Worm (Caenorhabditis elegans) whole organism, young adult: Measurements from ENCODE around the gene F38B7.17.

ENCODE experiments used
- B0035.1 ChIP-seq: sonication (generic microtip); optimal IDR thresholded peaks from 2 replicates; lab custom pipeline; 2016; ENCODE audit warnings: missing genetic modification characterization, mild to moderate bottlenecking, missing compliant biosample characterization, missing genotype, missing genetic modification reagents
- B0336.3 ChIP-seq: fragments of 200-800 bp; sonication (Bioruptor generic); IDR thresholded peaks from 2 replicates; pipeline ENCODE4 v1.3.6; 2022; ENCODE audit warnings: missing genetic modification characterization, missing compliant biosample characterization
- F10E7.11 ChIP-seq: sonication (generic microtip); optimal IDR thresholded peaks from 2 replicates; lab custom pipeline; 2017; ENCODE audit warnings: mild to moderate bottlenecking, missing genetic modification characterization, moderate library complexity, missing compliant biosample characterization
- F33H1.4 ChIP-seq: fragments of 200-800 bp; sonication (Bioruptor generic); IDR thresholded peaks from 2 replicates; pipeline ENCODE4 v1.3.6; 2022; ENCODE audit warnings: missing genetic modification reagents, missing genetic modification characterization, missing compliant biosample characterization
- F37B4.10 ChIP-seq: fragments of 200-800 bp; sonication (Bioruptor generic); IDR thresholded peaks from 2 replicates; pipeline ENCODE4 v1.3.6; 2022; ENCODE audit warnings: missing genetic modification characterization, missing compliant biosample characterization
- F55B11.4 ChIP-seq: sonication (generic microtip); optimal IDR thresholded peaks from 2 replicates; lab custom pipeline; 2016; ENCODE audit warnings: missing compliant biosample characterization, missing genetic modification characterization, borderline replicate concordance; ENCODE audit not compliant: insufficient read depth
- K11D2.4 ChIP-seq: fragments of 200-800 bp; sonication (Bioruptor generic); IDR thresholded peaks from 2 replicates; pipeline ENCODE4 v1.3.6; 2022; ENCODE audit warnings: missing genetic modification reagents, missing genetic modification characterization, missing compliant biosample characterization
- T07F8.4 ChIP-seq: sonication (generic microtip); optimal IDR thresholded peaks from 2 replicates; lab custom pipeline; 2016; ENCODE audit warnings: mild to moderate bottlenecking, missing genetic modification characterization, moderate library complexity, missing compliant biosample characterization
- Y53G8AR.9 ChIP-seq: fragments of 200-800 bp; sonication (Bioruptor generic); conservative IDR thresholded peaks from 2 replicates; pipeline ENCODE4 v1.3.6; 2022; ENCODE audit warnings: missing genetic modification reagents, missing genetic modification characterization, missing compliant biosample characterization
- Y95B8A.8 ChIP-seq: fragments of 200-800 bp; sonication (Bioruptor generic); IDR thresholded peaks from 2 replicates; pipeline ENCODE4 v1.3.6; 2022; ENCODE audit warnings: missing genetic modification reagents, missing genetic modification characterization, missing compliant biosample characterization
- ZK185.1 ChIP-seq: sonication (generic microtip); optimal IDR thresholded peaks from 2 replicates; lab custom pipeline; 2016; ENCODE audit warnings: mild to moderate bottlenecking, missing genetic modification characterization, missing compliant biosample characterization; ENCODE audit not compliant: poor library complexity, severe bottlenecking
- akir-1 ChIP-seq: fragments of 200-800 bp; sonication (Bioruptor generic); optimal IDR thresholded peaks from 2 replicates; lab custom pipeline; 2018; ENCODE audit warnings: mild to moderate bottlenecking, missing genetic modification characterization, moderate library complexity, missing compliant biosample characterization
- aptf-3 ChIP-seq: fragments of 200-800 bp; sonication (Bioruptor generic); IDR thresholded peaks from 2 replicates; pipeline ENCODE4 v1.3.6; 2022; ENCODE audit warnings: missing genetic modification characterization, missing compliant biosample characterization
- attf-3 ChIP-seq: fragments of 200-800 bp; sonication (Bioruptor generic); conservative IDR thresholded peaks from 2 replicates; pipeline ENCODE4 v1.3.6; 2022; ENCODE audit warnings: missing genetic modification reagents, missing genetic modification characterization, missing compliant biosample characterization
- attf-6 ChIP-seq: fragments of 200-800 bp; sonication (Bioruptor generic); IDR thresholded peaks from 2 replicates; pipeline ENCODE4 v1.3.6; 2022; ENCODE audit warnings: missing genetic modification reagents, missing genetic modification characterization, missing compliant biosample characterization
- cebp-2 ChIP-seq: fragments of 200-800 bp; sonication (Bioruptor generic); IDR thresholded peaks from 2 replicates; pipeline ENCODE4 v1.3.6; 2022; ENCODE audit warnings: missing genetic modification characterization, missing compliant biosample characterization
- ceh-27 ChIP-seq: fragments of 200-800 bp; sonication (Bioruptor generic); optimal IDR thresholded peaks from 2 replicates; lab custom pipeline; 2018; ENCODE audit warnings: mild to moderate bottlenecking, missing genetic modification characterization, moderate library complexity, missing compliant biosample characterization
- ceh-58 ChIP-seq: fragments of 200-800 bp; sonication (Bioruptor generic); IDR thresholded peaks from 2 replicates; pipeline ENCODE4 v1.3.6; 2022; ENCODE audit warnings: missing genetic modification characterization, missing compliant biosample characterization
- die-1 ChIP-seq: sonication (generic microtip); optimal IDR thresholded peaks from 2 replicates; lab custom pipeline; 2016; ENCODE audit warnings: missing genotype, mild to moderate bottlenecking, missing genetic modification characterization, missing compliant biosample characterization
- gei-17 ChIP-seq: fragments of 200-800 bp; sonication (Bioruptor generic); optimal IDR thresholded peaks from 2 replicates; lab custom pipeline; 2018; ENCODE audit warnings: mild to moderate bottlenecking, missing genetic modification characterization, missing compliant biosample characterization
- hlh-26 ChIP-seq: fragments of 200-800 bp; sonication (Bioruptor generic); conservative IDR thresholded peaks from 2 replicates; pipeline ENCODE4 v1.3.6; 2022; ENCODE audit warnings: missing genetic modification reagents, missing genetic modification characterization, missing compliant biosample characterization
- let-526 ChIP-seq: fragments of 200-800 bp; sonication (Bioruptor generic); IDR thresholded peaks from 2 replicates; pipeline ENCODE4 v1.3.6; 2022; ENCODE audit warnings: missing genetic modification reagents, missing genetic modification characterization, missing compliant biosample characterization
- let-607 ChIP-seq, 2 experiments: fragments of 200-800 bp in 1 of 2; sonication (Bioruptor generic) in 1 of 2; sonication (generic microtip) in 1 of 2; optimal IDR thresholded peaks; 2 replicates each; lab custom pipeline; 2016 to 2018; ENCODE audit warnings: mild to moderate bottlenecking in 2 of 2, missing compliant biosample characterization in 2 of 2, missing genetic modification characterization in 2 of 2, moderate library complexity in 2 of 2, missing genotype in 1 of 2
- lin-54 ChIP-seq: fragments of 200-800 bp; sonication (Bioruptor generic); optimal IDR thresholded peaks from 2 replicates; lab custom pipeline; 2018; ENCODE audit warnings: mild to moderate bottlenecking, missing genetic modification characterization, missing compliant biosample characterization
- madf-6 ChIP-seq: fragments of 200-800 bp; sonication (Bioruptor generic); IDR thresholded peaks from 2 replicates; pipeline ENCODE4 v1.3.6; 2022; ENCODE audit warnings: missing genetic modification reagents, missing genetic modification characterization, missing compliant biosample characterization
- mcd-1 ChIP-seq: fragments of 200-800 bp; sonication (Bioruptor generic); IDR thresholded peaks from 2 replicates; pipeline ENCODE4 v1.3.6; 2022; ENCODE audit warnings: missing genetic modification reagents, missing genetic modification characterization, missing compliant biosample characterization
- mel-28 ChIP-seq: sonication (generic microtip); optimal IDR thresholded peaks from 2 replicates; lab custom pipeline; 2016; ENCODE audit warnings: borderline replicate concordance, mild to moderate bottlenecking, missing genetic modification characterization, missing compliant biosample characterization
- mes-4 ChIP-seq: sonication (generic microtip); optimal IDR thresholded peaks from 2 replicates; lab custom pipeline; 2016; ENCODE audit warnings: missing genotype, missing genetic modification characterization, missing compliant biosample characterization
- mxl-1 ChIP-seq: sonication (generic microtip); optimal IDR thresholded peaks from 2 replicates; lab custom pipeline; 2016; ENCODE audit warnings: missing genetic modification characterization, missing compliant biosample characterization
- nhr-179 ChIP-seq: sonication (generic microtip); optimal IDR thresholded peaks from 2 replicates; lab custom pipeline; 2016; ENCODE audit warnings: mild to moderate bottlenecking, missing genetic modification characterization, missing compliant biosample characterization
- nhr-80 ChIP-seq: sonication (generic microtip); optimal IDR thresholded peaks from 2 replicates; lab custom pipeline; 2016; ENCODE audit warnings: missing genetic modification characterization, missing compliant biosample characterization
- pbrm-1 ChIP-seq: fragments of 200-800 bp; sonication (Bioruptor generic); IDR thresholded peaks from 2 replicates; pipeline ENCODE4 v1.3.6; 2022; ENCODE audit warnings: missing genetic modification reagents, missing genetic modification characterization, missing compliant biosample characterization
- rcor-1 ChIP-seq: fragments of 200-800 bp; sonication (Bioruptor generic); IDR thresholded peaks from 2 replicates; pipeline ENCODE4 v1.3.6; 2022; ENCODE audit warnings: missing genetic modification reagents, missing genetic modification characterization, missing compliant biosample characterization
- rec-8 ChIP-seq, 2 experiments: sonication (generic microtip); optimal IDR thresholded peaks; 2 replicates each; lab custom pipeline; 2016; ENCODE audit warnings: mild to moderate bottlenecking in 2 of 2, missing genetic modification characterization in 2 of 2, missing genetic modification reagents in 2 of 2, missing genotype in 2 of 2, missing biosample characterization in 1 of 2, missing compliant biosample characterization in 1 of 2, moderate library complexity in 1 of 2
- sdz-38 ChIP-seq: sonication (generic microtip); optimal IDR thresholded peaks from 2 replicates; lab custom pipeline; 2016; ENCODE audit warnings: missing genotype, missing genetic modification characterization, missing compliant biosample characterization
- sea-2 ChIP-seq: fragments of 200-800 bp; sonication (Bioruptor generic); IDR thresholded peaks from 2 replicates; pipeline ENCODE4 v1.3.6; 2022; ENCODE audit warnings: missing genetic modification characterization, missing compliant biosample characterization
- snpc-1.1 ChIP-seq: sonication (generic microtip); optimal IDR thresholded peaks from 2 replicates; lab custom pipeline; 2017; ENCODE audit warnings: missing genetic modification characterization, mild to moderate bottlenecking, missing compliant biosample characterization, antibody characterized with exemption, moderate library complexity, missing genotype, missing genetic modification reagents; ENCODE audit not compliant: insufficient read depth
- unc-130 ChIP-seq: sonication (generic microtip); optimal IDR thresholded peaks from 2 replicates; lab custom pipeline; 2016; ENCODE audit warnings: missing genetic modification reagents, missing genetic modification characterization, missing compliant biosample characterization
- xnd-1 ChIP-seq: sonication (generic microtip); optimal IDR thresholded peaks from 2 replicates; lab custom pipeline; 2016; ENCODE audit warnings: missing genotype, missing genetic modification reagents, missing genetic modification characterization, missing compliant biosample characterization
- ztf-22 ChIP-seq: fragments of 200-800 bp; sonication (Bioruptor generic); optimal IDR thresholded peaks from 2 replicates; lab custom pipeline; 2018; ENCODE audit warnings: mild to moderate bottlenecking, missing genetic modification characterization, moderate library complexity, missing compliant biosample characterization
- ztf-6 ChIP-seq: fragments of 200-800 bp; sonication (Bioruptor generic); IDR thresholded peaks from 2 replicates; pipeline ENCODE4 v1.3.6; 2022; ENCODE audit warnings: missing genetic modification reagents, missing genetic modification characterization, missing compliant biosample characterization

F38B7.17 gene

DNA sequence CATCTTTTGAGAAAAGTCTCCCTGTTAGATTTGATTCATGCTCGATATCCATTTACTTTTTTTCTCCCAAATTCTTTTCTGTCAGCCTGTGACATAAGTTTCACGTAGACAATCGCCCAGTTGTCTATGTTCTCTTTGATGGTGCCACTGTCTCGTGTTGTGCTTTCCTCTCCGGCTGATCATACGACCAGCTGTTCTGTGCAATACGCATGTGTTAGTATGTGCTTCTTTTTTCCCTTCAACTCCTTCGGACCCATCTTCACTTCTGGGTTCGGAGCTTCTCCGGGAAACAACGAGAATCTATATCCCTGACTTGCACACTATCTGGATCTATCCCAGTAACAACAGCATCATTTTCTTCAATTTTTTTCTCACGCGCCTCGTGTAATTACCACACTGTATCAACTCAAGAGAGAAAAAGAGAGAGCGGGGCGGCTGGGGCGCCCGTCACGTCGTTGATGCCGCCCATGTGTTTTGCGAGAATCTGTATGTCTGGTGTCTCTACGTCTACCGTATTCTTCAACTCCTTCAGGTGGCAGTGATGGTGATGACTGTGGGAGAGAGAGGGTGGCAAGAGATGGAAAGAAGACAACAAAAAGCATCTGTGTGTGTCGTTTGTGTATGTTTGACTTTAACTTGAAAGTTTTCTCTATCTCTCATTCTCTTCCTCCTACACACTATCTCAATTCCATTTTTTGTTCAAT is 16.8 kb downstream of the F38B7.17 start (continued):
- TF ChIP-seq F33H1.4: no peak
- TF ChIP-seq B0035.1: no peak
- peak; percentile 8 for TF ChIP-seq lin-54 (GFP tag; lab: Kevin White, UChicago)
- TF ChIP-seq akir-1 (GFP tag; lab: Kevin White, UChicago): no peak
- no peak for TF ChIP-seq mcd-1 (GFP tag; lab: Robert Waterston, UW)
- TF ChIP-seq pbrm-1 (GFP tag; lab: Robert Waterston, UW): 0 out of 2 replicates have a peak, but pooled peaks have one; percentile 50
- TF ChIP-seq mxl-1: no peak
- TF ChIP-seq hlh-26: no peak
- no peak for TF ChIP-seq attf-6 (GFP tag; lab: Robert Waterston, UW)
- peak in 1 of 2 experiments; percentile 64 for TF ChIP-seq let-607 (tag; optimal IDR thresholded peaks at IDR 0.05; lab: Kevin White, UChicago)
- TF ChIP-seq T07F8.4 (tag; lab: Kevin White, UChicago): no peak
- no peak for TF ChIP-seq mes-4 (tag; lab: Kevin White, UChicago)
- TF ChIP-seq unc-130: no peak
- TF ChIP-seq F10E7.11 (tag; lab: Kevin White, UChicago): no peak
- TF ChIP-seq ztf-6 (GFP tag; lab: Robert Waterston, UW): peak; percentile 64; the same call in 1 of the 2 replicates
- TF ChIP-seq attf-3: no peak
- 0 out of 2 replicates have a peak, but pooled peaks have one; percentile 10 for TF ChIP-seq Y53G8AR.9 (GFP tag; lab: Robert Waterston, UW)
- TF ChIP-seq ceh-58 (GFP tag; lab: Robert Waterston, UW): no peak
- TF ChIP-seq rcor-1: no peak
- no peak for TF ChIP-seq aptf-3
- TF ChIP-seq xnd-1 (tag; lab: Kevin White, UChicago): no peak
- peak; percentile 40 for TF ChIP-seq ZK185.1 (tag; lab: Kevin White, UChicago)
- no peak for TF ChIP-seq cebp-2 (GFP tag; lab: Robert Waterston, UW)
- peak; percentile 32 for TF ChIP-seq ceh-27 (GFP tag; lab: Kevin White, UChicago)
- no peak for TF ChIP-seq nhr-179 (tag; lab: Kevin White, UChicago)
- TF ChIP-seq gei-17 (GFP tag; lab: Kevin White, UChicago): peak; percentile 20
- no peak for TF ChIP-seq Y95B8A.8 (GFP tag; lab: Robert Waterston, UW)
- no peak for TF ChIP-seq F55B11.4 (tag; lab: Kevin White, UChicago)
- TF ChIP-seq madf-6 (GFP tag; lab: Robert Waterston, UW): no peak
- TF ChIP-seq ztf-22 (GFP tag; lab: Kevin White, UChicago): no peak
- no peak for TF ChIP-seq F37B4.10 (GFP tag; lab: Robert Waterston, UW)
- TF ChIP-seq mel-28 (tag; lab: Kevin White, UChicago): no peak
- TF ChIP-seq sea-2 (GFP tag; lab: Robert Waterston, UW): no peak
- TF ChIP-seq sdz-38 (tag; lab: Kevin White, UChicago): no peak
- no peak for TF ChIP-seq rec-8 (tag; optimal IDR thresholded peaks at IDR 0.05; lab: Kevin White, UChicago)
- peak; percentile 98 for TF ChIP-seq nhr-80 (tag; lab: Kevin White, UChicago)
- TF ChIP-seq die-1: peak; percentile 48
- TF ChIP-seq K11D2.4: 0 out of 2 replicates have a peak, but pooled peaks have one; percentile 8
- peak; percentile 78 for TF ChIP-seq B0336.3 (GFP tag; lab: Robert Waterston, UW)
- TF ChIP-seq snpc-1.1 (tag; lab: Kevin White, UChicago): no peak
- TF ChIP-seq let-526 (GFP tag; lab: Robert Waterston, UW): peak; percentile 26; the same call in 1 of the 2 replicates
